Fruit fly (Drosophila melanogaster) S2 (cell line): ENCODE data around the gene Cpr78Ca.

Experiments
- CG8478 ChIP-seq: fragments of >200 bp; optimal IDR thresholded peaks from 2 replicates; lab custom pipeline; 2018
- CTCF ChIP-seq, 2 experiments: fragments of >200 bp; optimal IDR thresholded peaks; 2 replicates each; lab custom pipeline; 2018

DNA sequence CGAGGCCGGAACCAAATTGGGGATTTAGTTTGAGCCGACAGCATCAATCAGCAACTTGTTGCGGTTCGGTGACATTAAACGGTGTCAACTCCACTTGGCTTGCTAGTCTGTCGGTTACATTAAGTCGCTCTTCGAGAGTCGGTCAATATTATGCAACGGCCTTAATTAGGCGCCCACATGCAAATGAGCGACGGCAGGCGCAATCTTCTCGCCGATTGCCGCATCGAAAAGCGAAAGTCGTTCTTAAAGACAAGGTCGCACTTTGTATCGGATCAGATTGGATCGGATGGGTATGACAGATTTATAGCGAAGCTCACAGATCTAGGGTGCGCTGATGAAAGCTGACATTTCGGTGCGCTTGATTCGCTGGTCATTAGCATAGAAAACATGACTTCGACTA lies 1.5 kb downstream of the Cpr78Ca start:
- TF ChIP-seq CG8478 (lab: Kevin White, UChicago) (no peak), CTCF (optimal IDR thresholded peaks at IDR 0.05; lab: Kevin White, UChicago) (no peak)
